Fruit fly (Drosophila melanogaster): ENCODE data around the gene CG34012.

CG34012 gene

dm6 chr3L:11119396-11119900 lies 10.1 kb upstream of the CG34012 start (continued):
- TF ChIP-seq knrl (GFP tag; IDR thresholded peaks at IDR 0.05; ENCODE audit: partially characterized antibody) (no peak), fd64A (GFP tag; optimal IDR thresholded peaks at IDR 0.05) (no peak), CG15696 (tag; optimal IDR thresholded peaks at IDR 0.05) (no peak), zf30C (GFP tag; optimal IDR thresholded peaks at IDR 0.05) (peak; percentile 15), amos (GFP tag; IDR thresholded peaks at IDR 0.05; ENCODE audit: partially characterized antibody) (no peak), CG9932 (GFP tag; IDR thresholded peaks at IDR 0.05) (peak; percentile 59), CG16815 (GFP tag; optimal IDR thresholded peaks at IDR 0.05) (no peak), tx (GFP tag; optimal IDR thresholded peaks at IDR 0.05) (no peak), MBD-R2 (GFP tag; IDR thresholded peaks at IDR 0.05) (0 out of 2 replicates have a peak, but pooled peaks have one; percentile 13), wdn (GFP tag; IDR thresholded peaks at IDR 0.05) (0 out of 2 replicates have a peak, but pooled peaks have one; percentile 14), CG8478 (optimal IDR thresholded peaks at IDR 0.05) (no peak), CG1792 (GFP tag; optimal IDR thresholded peaks at IDR 0.05) (no peak), Ravus (GFP tag; IDR thresholded peaks at IDR 0.05) (no peak), pb (GFP tag; optimal IDR thresholded peaks at IDR 0.05) (no peak), Mrtf (GFP tag; IDR thresholded peaks at IDR 0.05) (0 out of 3 replicates have a peak, but pooled peaks have one; percentile 28), ase (GFP tag; IDR thresholded peaks at IDR 0.05) (no peak), al (GFP tag; IDR thresholded peaks at IDR 0.05) (peak; percentile 40; the same call in 1 of the 2 replicates), CG34422 (GFP tag; IDR thresholded peaks at IDR 0.05) (no peak), Med (GFP tag) (peak; percentile 58), tap (tag; optimal IDR thresholded peaks at IDR 0.05) (no peak), CG14050 (GFP tag; IDR thresholded peaks at IDR 0.05) (no peak), CG6813 (GFP tag; optimal IDR thresholded peaks at IDR 0.05) (no peak), CG30403 (GFP tag; optimal IDR thresholded peaks at IDR 0.05) (no peak), CG7357 (GFP tag; IDR thresholded peaks at IDR 0.05) (no peak), CG15011 (GFP tag; optimal IDR thresholded peaks at IDR 0.05) (no peak), gfzf (GFP tag; optimal IDR thresholded peaks at IDR 0.05) (no peak), CG12659 (GFP tag; optimal IDR thresholded peaks at IDR 0.05) (no peak), NFAT (GFP tag; IDR thresholded peaks at IDR 0.05) (peak; percentile 52; the same call in 1 of the 2 replicates), ATbp (GFP tag; optimal IDR thresholded peaks at IDR 0.05) (no peak), Atf-2 (GFP tag; optimal IDR thresholded peaks at IDR 0.05) (no peak), CG31388 (GFP tag; optimal IDR thresholded peaks at IDR 0.05) (no peak), oc (tag; optimal IDR thresholded peaks at IDR 0.05) (no peak), CG12744 (GFP tag; optimal IDR thresholded peaks at IDR 0.05) (no peak), mld (GFP tag; IDR thresholded peaks at IDR 0.05; ENCODE audit: partially characterized antibody) (no peak), org-1 (GFP tag; optimal IDR thresholded peaks at IDR 0.05) (no peak), Hmr (GFP tag; optimal IDR thresholded peaks at IDR 0.05) (no peak), CG17186 (GFP tag; optimal IDR thresholded peaks at IDR 0.05) (no peak), CG8290 (GFP tag; optimal IDR thresholded peaks at IDR 0.05) (no peak), CG8290 (tag; optimal IDR thresholded peaks at IDR 0.05) (peak in 1 of 2 experiments; percentile 59), pum (GFP tag; optimal IDR thresholded peaks at IDR 0.05) (no peak), CG11085 (GFP tag; IDR thresholded peaks at IDR 0.05) (no peak), CG2202 (tag; optimal IDR thresholded peaks at IDR 0.05) (no peak), ems (GFP tag; optimal IDR thresholded peaks at IDR 0.05) (no peak), CG1832 (GFP tag; optimal IDR thresholded peaks at IDR 0.05) (no peak), CG11456 (GFP tag; IDR thresholded peaks at IDR 0.05) (0 out of 3 replicates have a peak, but pooled peaks have one; percentile 70), Hr39 (optimal IDR thresholded peaks at IDR 0.05) (no peak), CG6272 (GFP tag; IDR thresholded peaks at IDR 0.05) (peak; percentile 23; the same call in 1 of the 2 replicates), ERR (GFP tag; optimal IDR thresholded peaks at IDR 0.05) (no peak), CoRest (tag; optimal IDR thresholded peaks at IDR 0.05) (no peak), CG18476 (GFP tag; optimal IDR thresholded peaks at IDR 0.05) (no peak), CG4730 (GFP tag; IDR thresholded peaks at IDR 0.05) (0 out of 2 replicates have a peak, but pooled peaks have one; percentile 10), Bdp1 (GFP tag; optimal IDR thresholded peaks at IDR 0.05) (no peak)
